Worm (Caenorhabditis elegans) whole organism, L3 larva: Measurements from ENCODE around the gene ifas-1.

Experiments
- ama-1 ChIP-seq: fragments of 150-350 bp; optimal IDR thresholded peaks from 2 replicates; lab custom pipeline; 2018
- ceh-28 ChIP-seq: fragments of 150-350 bp; optimal IDR thresholded peaks from 2 replicates; lab custom pipeline; 2014; ENCODE audit warnings: missing biosample characterization, missing genetic modification reagents, missing genetic modification characterization
- elt-1 ChIP-seq: fragments of 150-350 bp; optimal IDR thresholded peaks from 2 replicates; lab custom pipeline; 2014; ENCODE audit warnings: missing biosample characterization, missing genetic modification characterization
- elt-3 ChIP-seq, 3 experiments: fragments of 150-350 bp in 1 of 3; sonication (generic microtip) in 2 of 3; optimal IDR thresholded peaks; 2 replicates in 2 of 3; 4 replicates in 1 of 3; lab custom pipeline; 2014 to 2017; ENCODE audit warnings: missing biosample characterization in 3 of 3, missing genetic modification characterization in 3 of 3
- eor-1 ChIP-seq, 2 experiments: fragments of 150-350 bp; optimal IDR thresholded peaks; 2 replicates each; lab custom pipeline; 2014 to 2018; ENCODE audit warnings: missing biosample characterization in 2 of 2, missing genetic modification characterization in 2 of 2
- fkh-10 ChIP-seq: sonication (generic microtip); optimal IDR thresholded peaks from 2 replicates; lab custom pipeline; 2017; ENCODE audit warnings: missing biosample characterization, missing genetic modification reagents, missing genetic modification characterization
- mdl-1 ChIP-seq: fragments of 150-350 bp; optimal IDR thresholded peaks from 2 replicates; lab custom pipeline; 2014; ENCODE audit warnings: missing biosample characterization, missing genetic modification characterization
- nhr-237 ChIP-seq: fragments of 150-350 bp; optimal IDR thresholded peaks from 2 replicates; lab custom pipeline; 2014; ENCODE audit warnings: missing biosample characterization, missing genetic modification characterization
- pqm-1 ChIP-seq: fragments of 150-350 bp; optimal IDR thresholded peaks from 2 replicates; lab custom pipeline; 2017; ENCODE audit warnings: missing biosample characterization, missing genetic modification characterization, inconsistent platforms
- unc-39 ChIP-seq: sonication (generic microtip); optimal IDR thresholded peaks from 4 replicates; lab custom pipeline; 2017; ENCODE audit warnings: missing biosample characterization, missing genetic modification characterization
- unc-62 ChIP-seq: fragments of 150-350 bp; sonication (generic microtip); optimal IDR thresholded peaks from 4 replicates; lab custom pipeline; 2014; ENCODE audit warnings: missing biosample characterization, missing genetic modification reagents, missing genetic modification characterization
- ztf-11 ChIP-seq: fragments of 150-350 bp; optimal IDR thresholded peaks from 2 replicates; lab custom pipeline; 2014; ENCODE audit warnings: missing biosample characterization, missing genetic modification characterization

- TF ChIP-seq ama-1 (lab: Kevin White, UChicago): no peak
- no peak for TF ChIP-seq fkh-10 (GFP tag; lab: Kevin White, UChicago)
- TF ChIP-seq pqm-1 (tag; lab: Kevin White, UChicago): no peak
- TF ChIP-seq unc-39 (tag; lab: Kevin White, UChicago): no peak
- no peak for TF ChIP-seq eor-1 (tag; optimal IDR thresholded peaks at IDR 0.05; lab: Kevin White, UChicago)
- TF ChIP-seq elt-1 (tag; lab: Kevin White, UChicago): no peak
- no peak for TF ChIP-seq nhr-237 (tag; lab: Kevin White, UChicago)
- no peak for TF ChIP-seq elt-3 (tag; optimal IDR thresholded peaks at IDR 0.05; lab: Kevin White, UChicago)
- no peak for TF ChIP-seq unc-62 (GFP tag; lab: Kevin White, UChicago)
- TF ChIP-seq mdl-1 (tag; lab: Kevin White, UChicago): no peak
- no peak for TF ChIP-seq ceh-28 (tag; lab: Kevin White, UChicago)
- no peak for TF ChIP-seq ztf-11 (tag; lab: Kevin White, UChicago)
Observed at ce11 chrII:3675176-3675575, 13.3 kb downstream of the ifas-1 start, which contains the start of gene F19B10.2.
